Fruit fly (Drosophila melanogaster): ENCODE data around the gene Gr22d.
A peak's percentile ranks its signal among the peaks of the same experiment; 100 is the strongest.

Gene Gr22d

DNA sequence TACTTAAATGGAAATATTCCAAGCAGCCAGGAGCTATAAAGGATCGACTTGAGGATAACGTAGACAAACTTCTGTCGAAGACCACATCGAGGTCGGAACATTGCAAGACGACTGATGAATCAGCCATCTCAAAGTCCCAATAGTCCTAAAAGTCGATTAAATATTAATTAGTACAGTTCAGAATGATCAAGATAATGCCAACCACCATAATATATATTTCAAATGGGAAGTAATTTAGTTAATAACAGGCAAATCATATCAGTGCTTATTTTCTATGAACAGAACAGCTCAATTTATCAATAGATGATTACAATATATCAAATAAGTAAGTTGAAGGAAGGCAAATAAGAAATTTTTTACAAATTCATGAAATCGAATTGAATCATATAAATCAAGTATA lies at the start of gene Gr22d:
Gene Gr22d (minus strand): TSS at position 101 of the 400 bp plus-strand sequence.
- no peak for TF ChIP-seq wek (GFP tag; optimal IDR thresholded peaks at IDR 0.05)

DNA sequence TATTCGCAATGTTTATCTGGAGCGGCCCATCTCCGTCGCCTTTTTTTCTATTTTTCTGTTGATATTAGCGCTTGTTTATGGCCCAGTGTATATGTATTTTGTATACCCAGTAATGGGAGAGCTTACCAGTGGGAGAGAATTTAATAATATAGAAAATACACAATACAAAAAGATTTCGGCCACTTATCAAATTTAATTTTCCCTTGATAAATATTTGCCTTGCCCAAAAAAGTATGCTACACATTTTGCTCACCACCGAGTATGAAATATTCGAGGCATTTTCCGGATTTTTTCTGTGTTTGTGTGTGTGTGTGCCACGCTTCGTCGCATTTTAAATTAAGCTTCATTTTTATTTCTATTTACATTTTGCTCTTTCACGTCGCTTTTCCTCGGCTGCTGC lies 48.9 kb upstream of the Gr22d start:
- TF ChIP-seq hkb (optimal IDR thresholded peaks at IDR 0.05) (no peak), hkb (GFP tag; IDR thresholded peaks at IDR 0.05) (0 out of 2 replicates have a peak, but pooled peaks have one; percentile 12), CG14441 (GFP tag; IDR thresholded peaks at IDR 0.05) (peak; percentile 47; the same call in 1 of the 2 replicates), slbo (GFP tag; IDR thresholded peaks at IDR 0.05) (peak; percentile 51), Ptx1 (GFP tag; IDR thresholded peaks at IDR 0.05) (0 out of 2 replicates have a peak, but pooled peaks have one; percentile 10), zfh1 (GFP tag; IDR thresholded peaks at IDR 0.05) (no peak), HLH3B (GFP tag; IDR thresholded peaks at IDR 0.05) (peak; percentile 18; the same call in 1 of the 2 replicates), run (tag; optimal IDR thresholded peaks at IDR 0.05) (no peak), Kr (GFP tag; optimal IDR thresholded peaks at IDR 0.05) (no peak), Aef1 (GFP tag; IDR thresholded peaks at IDR 0.05) (no peak), CG14667 (GFP tag; IDR thresholded peaks at IDR 0.05) (no peak), ci (GFP tag; IDR thresholded peaks at IDR 0.05) (0 out of 3 replicates have a peak, but pooled peaks have one; percentile 18), CG3847 (GFP tag; IDR thresholded peaks at IDR 0.05) (peak; percentile 23; the same call in 1 of the 2 replicates), D19B (GFP tag; optimal IDR thresholded peaks at IDR 0.05) (peak; percentile 32), lmd (GFP tag; IDR thresholded peaks at IDR 0.05) (peak; percentile 29; the same call in 1 of the 2 replicates), CG11504 (tag; optimal IDR thresholded peaks at IDR 0.05) (peak; percentile 32), pan (optimal IDR thresholded peaks at IDR 0.05) (no peak), pan (GFP tag; optimal IDR thresholded peaks at IDR 0.05 in 1 of 2, IDR thresholded peaks at IDR 0.05 in 1 of 2) (peak in 1 of 2 experiments; percentile 29), Sox102F (GFP tag; optimal IDR thresholded peaks at IDR 0.05) (peak; percentile 22), CG32532 (GFP tag; IDR thresholded peaks at IDR 0.05) (peak; percentile 51; the same call in 1 of the 2 replicates), CG8478 (optimal IDR thresholded peaks at IDR 0.05) (no peak), CG10274 (GFP tag; optimal IDR thresholded peaks at IDR 0.05) (no peak), CG15269 (tag; optimal IDR thresholded peaks at IDR 0.05) (peak; percentile 9), H15 (GFP tag; IDR thresholded peaks at IDR 0.05) (0 out of 3 replicates have a peak, but pooled peaks have one; percentile 14), CG7357 (GFP tag; IDR thresholded peaks at IDR 0.05) (0 out of 3 replicates have a peak, but pooled peaks have one; percentile 12), HLH4C (GFP tag; IDR thresholded peaks at IDR 0.05; ENCODE audit: partially characterized antibody) (no peak), dysf (GFP tag; IDR thresholded peaks at IDR 0.05) (0 out of 3 replicates have a peak, but pooled peaks have one; percentile 21), row (GFP tag; IDR thresholded peaks at IDR 0.05) (peak; percentile 43; the same call in 2 of the 3 replicates), vvl (GFP tag; IDR thresholded peaks at IDR 0.05) (0 out of 2 replicates have a peak, but pooled peaks have one; percentile 18), CG2678 (tag; optimal IDR thresholded peaks at IDR 0.05) (peak; percentile 31), CG2120 (GFP tag; optimal IDR thresholded peaks at IDR 0.05) (peak; percentile 21), gem (tag; optimal IDR thresholded peaks at IDR 0.05) (peak; percentile 12), CG6272 (GFP tag; IDR thresholded peaks at IDR 0.05) (no peak), CG1233 (GFP tag; optimal IDR thresholded peaks at IDR 0.05) (no peak), CG7839 (tag; optimal IDR thresholded peaks at IDR 0.05) (peak; percentile 3), CG18599 (GFP tag; optimal IDR thresholded peaks at IDR 0.05) (peak; percentile 29), Ets65A (GFP tag) (peak; percentile 88), Rfx (GFP tag; IDR thresholded peaks at IDR 0.05) (0 out of 2 replicates have a peak, but pooled peaks have one; percentile 8), CG1603 (tag; optimal IDR thresholded peaks at IDR 0.05) (no peak), CG8290 (GFP tag; optimal IDR thresholded peaks at IDR 0.05) (no peak), CG8290 (tag; optimal IDR thresholded peaks at IDR 0.05) (no peak), CG8089 (GFP tag; optimal IDR thresholded peaks at IDR 0.05) (no peak), dmrt99B (tag; optimal IDR thresholded peaks at IDR 0.05) (peak; percentile 0), Nf-YA (GFP tag; IDR thresholded peaks at IDR 0.05) (no peak), Hr51 (GFP tag; optimal IDR thresholded peaks at IDR 0.05) (peak in 1 of 2 experiments; percentile 9), tgo (GFP tag; IDR thresholded peaks at IDR 0.05) (0 out of 3 replicates have a peak, but pooled peaks have one; percentile 29), CG4707 (GFP tag; optimal IDR thresholded peaks at IDR 0.05) (no peak), CG17359 (tag; optimal IDR thresholded peaks at IDR 0.05) (peak; percentile 10)

Measured in whole organism, embryonic.